Fruit fly (Drosophila melanogaster): ENCODE measurements around the gene RpS12.

DNA sequence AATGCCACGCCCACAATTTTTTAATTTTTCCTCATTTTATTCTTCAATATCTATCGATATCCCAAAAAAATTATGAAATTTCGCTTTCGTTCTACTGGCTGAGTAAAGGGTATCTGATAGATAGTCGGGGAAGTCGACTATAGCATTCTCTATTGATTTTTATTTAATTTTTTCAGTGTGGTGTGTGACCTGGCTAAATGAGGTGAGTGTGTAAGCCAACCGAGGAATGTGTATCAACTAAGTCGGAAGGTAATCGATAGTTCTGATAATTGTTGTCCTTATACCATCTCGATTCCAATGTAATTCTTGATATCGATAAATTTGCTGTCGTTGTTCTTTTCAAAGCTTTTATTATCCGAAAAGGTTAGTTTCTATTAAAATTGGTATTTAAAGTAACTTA, 16.7 kb upstream of the RpS12 start, which contains the start of gene CG11263:
- no peak for TF ChIP-seq Crg-1 (GFP tag; optimal IDR thresholded peaks at IDR 0.05)
- no peak for TF ChIP-seq bab1 (GFP tag; optimal IDR thresholded peaks at IDR 0.05)
- TF ChIP-seq cic (GFP tag; optimal IDR thresholded peaks at IDR 0.05), result no peak
- TF ChIP-seq CG14711 (tag; optimal IDR thresholded peaks at IDR 0.05), result no peak
- no peak for TF ChIP-seq CG12768 (GFP tag; optimal IDR thresholded peaks at IDR 0.05)
- no peak for TF ChIP-seq Hr96 (GFP tag; optimal IDR thresholded peaks at IDR 0.05)
- no peak for TF ChIP-seq kay (GFP tag; ENCODE audit: borderline replicate concordance)
- no peak for TF ChIP-seq toe (GFP tag; optimal IDR thresholded peaks at IDR 0.05)
- TF ChIP-seq pad (GFP tag; optimal IDR thresholded peaks at IDR 0.05), result no peak
- no peak for TF ChIP-seq tj (GFP tag; optimal IDR thresholded peaks at IDR 0.05)
- TF ChIP-seq CG7101 (tag; optimal IDR thresholded peaks at IDR 0.05), result peak; percentile 3
- TF ChIP-seq CG33017 (tag; optimal IDR thresholded peaks at IDR 0.05), result no peak
- no peak for TF ChIP-seq CG7045 (GFP tag; optimal IDR thresholded peaks at IDR 0.05)
- TF ChIP-seq Mnt (GFP tag; optimal IDR thresholded peaks at IDR 0.05), result no peak

All from whole organism, adult.